Worm (Caenorhabditis elegans): Measurements from ENCODE around the gene C28D4.4.

The C28D4.4 gene

DNA sequence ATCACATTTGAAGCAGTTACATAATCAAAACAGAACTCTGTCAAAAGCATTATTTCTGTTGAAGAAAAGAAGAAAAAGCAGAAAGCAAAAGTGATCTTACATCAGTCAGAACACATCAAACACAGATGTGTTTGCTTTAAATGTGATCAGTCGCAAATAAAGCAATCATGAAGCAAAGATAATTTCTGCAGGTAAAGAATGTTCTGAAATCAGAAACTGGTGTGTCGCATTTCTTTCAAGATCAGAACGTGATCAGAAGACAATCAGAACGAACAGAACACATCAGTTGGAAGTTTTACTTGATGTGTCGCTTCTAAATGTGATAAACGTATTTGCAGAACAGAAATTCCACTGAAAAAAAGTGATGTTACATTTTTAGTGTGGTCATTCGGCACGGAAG, 45.7 kb downstream of the C28D4.4 start:
- TF ChIP-seq lin-13 (GFP tag; optimal IDR thresholded peaks at IDR 0.05) (no peak), F13H6.1 (tag; optimal IDR thresholded peaks at IDR 0.05) (no peak)

DNA sequence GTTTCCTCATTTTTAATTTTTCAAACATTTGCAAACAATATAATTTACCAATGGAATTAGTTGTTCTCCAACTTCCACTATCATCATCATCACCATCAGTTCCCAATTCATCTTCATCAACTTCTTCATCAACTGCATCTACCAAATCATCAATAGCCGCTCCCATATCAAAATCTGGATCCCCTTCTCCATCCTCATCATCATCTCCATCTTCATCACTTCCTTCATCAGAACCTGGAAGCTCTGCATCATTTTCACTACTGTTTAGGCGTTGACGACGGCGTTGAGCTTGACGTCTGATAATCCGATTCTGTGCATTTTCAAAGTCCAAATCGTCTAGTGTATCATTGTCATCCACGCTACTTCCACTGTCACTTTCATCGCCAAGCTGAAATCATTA, 46.9 kb downstream of the C28D4.4 start:
- no peak for TF ChIP-seq zag-1 (tag; optimal IDR thresholded peaks at IDR 0.05)
- TF ChIP-seq snpc-4 (tag; optimal IDR thresholded peaks at IDR 0.05): no peak
- no peak for TF ChIP-seq elt-1 (tag; optimal IDR thresholded peaks at IDR 0.05)
- TF ChIP-seq nhr-23 (tag; optimal IDR thresholded peaks at IDR 0.05): no peak
- TF ChIP-seq dmd-4 (tag; optimal IDR thresholded peaks at IDR 0.05): no peak
- TF ChIP-seq nhr-10 (tag; optimal IDR thresholded peaks at IDR 0.05): no peak
- no peak for TF ChIP-seq nhr-237 (tag; optimal IDR thresholded peaks at IDR 0.05)
- TF ChIP-seq peb-1 (tag; optimal IDR thresholded peaks at IDR 0.05): no peak
- no peak for TF ChIP-seq aly-2 (tag; optimal IDR thresholded peaks at IDR 0.05)
- no peak for TF ChIP-seq skn-1 (tag; optimal IDR thresholded peaks at IDR 0.05)
- no peak for TF ChIP-seq alr-1 (tag; optimal IDR thresholded peaks at IDR 0.05)
- TF ChIP-seq blmp-1 (tag; optimal IDR thresholded peaks at IDR 0.05; ENCODE audit: insufficient read depth): no peak
- no peak for TF ChIP-seq nhr-77 (tag; optimal IDR thresholded peaks at IDR 0.05)

DNA sequence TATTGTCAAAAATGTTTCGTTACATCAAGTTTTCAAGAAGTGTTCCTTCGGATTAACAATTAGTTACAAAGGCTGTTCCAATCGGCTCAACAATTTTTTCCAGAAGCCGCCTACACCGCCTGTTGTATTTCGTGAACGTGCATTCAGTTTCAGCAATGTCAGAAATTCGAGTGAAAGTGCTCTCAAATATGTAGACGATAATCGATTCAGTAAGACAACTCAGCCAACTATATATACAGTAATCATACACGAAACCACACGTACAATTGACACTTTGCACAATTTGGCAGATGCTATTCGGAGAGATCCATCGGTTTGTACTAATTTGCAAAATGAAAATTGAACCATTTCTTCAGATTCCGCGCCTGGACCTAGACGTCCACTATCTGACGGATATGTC, 48.3 kb downstream of the C28D4.4 start:
- TF ChIP-seq sma-9 (GFP tag; optimal IDR thresholded peaks at IDR 0.05) (no peak), sma-9 (tag; optimal IDR thresholded peaks at IDR 0.05) (no peak), F13H6.1 (tag; optimal IDR thresholded peaks at IDR 0.05) (no peak), skn-1 (tag; optimal IDR thresholded peaks at IDR 0.05) (no peak), mdl-1 (tag; optimal IDR thresholded peaks at IDR 0.05) (no peak), mab-5 (tag; optimal IDR thresholded peaks at IDR 0.05) (no peak), ztf-4 (tag; optimal IDR thresholded peaks at IDR 0.05) (no peak), zag-1 (tag; optimal IDR thresholded peaks at IDR 0.05) (no peak)
